Fruit fly (Drosophila melanogaster) ovary, adult (tissue): Measurements from ENCODE around the gene Patr-1.
A peak's percentile ranks its signal among the peaks of the same experiment; 100 is the strongest.

Experiments used
- CG17801 ChIP-seq: fragments of 200-800 bp; optimal IDR thresholded peaks from 2 replicates; lab custom pipeline; 2019; ENCODE audit warnings: missing biosample characterization, mild to moderate bottlenecking, missing genetic modification characterization, moderate library complexity; ENCODE audit not compliant: partially characterized antibody

Patr-1 gene

DNA sequence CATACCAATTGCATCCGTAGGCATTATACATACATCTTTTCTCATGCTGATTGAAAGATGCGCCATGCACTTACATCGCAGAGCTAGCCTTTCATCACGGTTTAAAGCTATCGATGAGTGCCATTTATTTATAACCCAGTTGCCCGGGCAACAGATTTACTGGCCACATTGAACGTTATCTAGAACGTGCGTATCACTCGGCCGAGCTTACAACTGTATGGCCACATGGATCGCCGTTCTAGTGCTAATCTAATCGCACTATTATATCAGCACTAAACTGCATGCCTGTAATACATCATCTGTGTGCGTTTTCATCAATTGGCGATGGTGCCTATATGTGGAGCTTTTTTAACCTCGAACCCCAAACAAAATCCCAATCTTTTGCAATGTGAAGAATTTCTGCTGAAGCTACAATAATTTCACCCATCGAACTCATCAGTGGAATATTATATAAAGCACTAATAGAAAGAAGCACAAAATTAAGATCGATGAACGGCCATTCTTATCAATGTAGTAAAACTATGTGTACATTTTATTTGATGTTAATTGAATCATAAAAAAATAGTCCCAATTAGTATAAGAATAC lies 17.5 kb downstream of the Patr-1 start:
- TF ChIP-seq CG17801 (GFP tag; lab: Kevin White, UChicago): no peak

DNA sequence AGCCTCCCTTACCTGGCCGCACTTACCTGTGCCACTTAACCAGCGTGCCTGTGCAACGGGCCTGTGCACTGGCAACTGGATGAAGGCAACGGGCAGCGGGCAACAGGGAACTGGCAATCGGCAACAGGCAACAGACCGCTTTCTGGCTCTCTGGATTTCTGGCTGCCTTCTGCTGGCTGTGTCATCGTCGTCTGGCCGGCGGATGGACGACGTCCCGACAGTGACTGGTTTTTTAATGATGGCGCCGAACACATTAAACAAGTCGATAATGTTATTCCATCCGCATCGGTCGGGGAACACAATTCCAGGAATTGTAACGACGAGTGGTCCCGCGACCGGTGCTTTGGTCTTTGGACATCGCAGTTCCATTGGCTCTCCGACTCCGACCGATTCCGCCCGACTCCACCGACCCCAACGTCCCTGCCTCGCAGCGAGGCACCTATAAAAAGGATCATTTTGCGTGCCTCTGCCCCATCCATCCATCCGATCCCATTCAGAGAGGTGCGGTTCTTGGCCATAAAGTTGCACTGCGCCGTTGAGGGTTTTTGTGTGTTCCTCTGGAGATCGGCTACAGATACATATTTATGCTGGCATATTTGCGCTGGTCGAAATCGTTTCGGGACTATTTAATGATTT lies 18.5 kb downstream of the Patr-1 start:
- TF ChIP-seq CG17801 (GFP tag; lab: Kevin White, UChicago): no peak

DNA sequence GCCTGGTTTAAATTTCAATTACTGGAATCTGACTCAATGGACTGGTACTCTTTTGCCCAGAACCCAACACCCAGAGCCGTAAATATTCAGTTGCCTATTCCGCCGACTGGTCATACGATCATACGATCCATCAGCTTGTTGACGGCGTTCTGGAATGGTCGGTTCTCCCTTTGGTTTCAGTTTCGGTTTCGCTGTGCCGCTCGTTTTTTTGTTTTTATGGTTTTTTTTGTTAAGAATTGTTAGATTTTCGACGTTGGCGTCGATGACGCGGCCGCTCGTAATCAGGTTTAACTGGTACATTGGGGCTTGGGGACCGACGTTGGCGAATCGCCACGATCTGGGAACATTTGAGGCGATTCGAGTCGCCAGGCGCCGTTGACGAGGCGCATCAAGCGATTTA lies 19.3 kb downstream of the Patr-1 start:
- TF ChIP-seq CG17801 (GFP tag; lab: Kevin White, UChicago): peak; percentile 0

DNA sequence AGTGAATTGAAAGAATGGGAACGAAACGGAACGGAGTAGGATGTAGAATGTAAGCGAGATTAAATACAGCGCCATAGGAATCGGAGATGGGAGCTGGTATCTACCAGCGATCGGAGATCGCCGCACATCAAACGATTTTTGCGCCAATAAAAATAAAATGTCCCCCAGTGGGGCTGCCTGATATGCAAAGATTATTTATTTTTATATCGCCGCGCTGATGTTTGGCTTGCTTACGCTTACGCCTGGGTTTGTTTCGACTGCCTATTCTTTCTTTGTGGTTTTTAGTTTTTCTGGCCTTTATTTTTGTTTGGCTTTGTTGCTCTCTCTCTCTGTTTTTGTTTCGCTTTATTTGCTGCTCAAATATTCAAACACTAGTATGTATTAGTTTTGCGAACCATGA lies 20.4 kb downstream of the Patr-1 start:
- TF ChIP-seq CG17801 (GFP tag; lab: Kevin White, UChicago): no peak

DNA sequence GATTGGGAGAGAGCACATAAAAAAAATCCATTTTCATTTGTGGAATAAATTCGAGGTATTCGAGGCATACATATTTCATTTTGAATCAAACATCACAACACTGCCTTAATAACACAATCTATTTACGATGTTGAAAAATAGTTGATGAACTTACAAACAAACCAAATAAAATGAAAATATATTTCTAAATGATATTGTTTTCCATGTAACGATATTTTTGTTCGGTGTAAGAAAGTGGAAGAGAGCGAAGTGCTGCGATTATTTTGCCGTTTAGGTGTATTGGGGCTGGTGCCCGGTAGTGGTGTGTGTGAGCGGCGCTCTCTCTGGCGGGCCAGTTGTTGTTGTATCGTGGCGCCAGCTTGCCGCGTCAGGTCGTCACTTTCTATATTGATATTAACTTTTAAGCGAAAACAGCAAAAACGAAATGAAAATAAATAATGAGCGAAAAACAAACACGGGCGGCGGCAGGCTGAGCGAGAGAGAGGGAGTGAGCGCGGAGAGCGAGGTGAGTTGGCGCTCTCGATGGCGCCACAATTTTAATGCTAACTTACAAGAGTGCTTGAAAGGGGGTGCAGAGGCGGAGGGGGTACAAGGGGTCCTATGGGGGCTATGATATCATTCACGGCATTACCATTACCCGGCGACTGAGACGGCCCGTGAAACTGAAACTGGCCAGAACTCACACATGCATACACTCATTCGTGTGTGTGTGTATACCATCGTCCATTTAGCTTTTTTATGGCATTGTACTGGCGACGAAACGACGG lies 21.8 kb downstream of the Patr-1 start:
- peak; percentile 85 for TF ChIP-seq CG17801 (GFP tag; lab: Kevin White, UChicago)

DNA sequence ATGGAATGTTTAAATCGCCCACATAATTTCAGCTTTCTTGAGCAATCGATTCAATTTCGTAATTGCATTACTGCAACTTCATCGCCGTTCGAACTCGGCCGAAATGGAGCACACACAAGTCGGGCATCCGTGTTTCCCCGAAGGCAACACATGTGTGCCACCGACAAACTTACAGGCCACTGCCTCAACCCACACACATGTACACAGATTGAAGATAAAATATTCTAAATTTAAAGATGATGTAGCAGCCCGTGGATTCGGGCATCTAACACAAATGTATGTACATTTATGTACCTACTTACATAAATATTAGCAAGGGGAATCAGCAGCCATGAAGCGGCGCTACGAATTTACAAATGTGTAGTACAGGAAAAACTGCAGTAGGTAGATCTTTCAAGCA lies 22.7 kb downstream of the Patr-1 start:
- no peak for TF ChIP-seq CG17801 (GFP tag; lab: Kevin White, UChicago)

DNA sequence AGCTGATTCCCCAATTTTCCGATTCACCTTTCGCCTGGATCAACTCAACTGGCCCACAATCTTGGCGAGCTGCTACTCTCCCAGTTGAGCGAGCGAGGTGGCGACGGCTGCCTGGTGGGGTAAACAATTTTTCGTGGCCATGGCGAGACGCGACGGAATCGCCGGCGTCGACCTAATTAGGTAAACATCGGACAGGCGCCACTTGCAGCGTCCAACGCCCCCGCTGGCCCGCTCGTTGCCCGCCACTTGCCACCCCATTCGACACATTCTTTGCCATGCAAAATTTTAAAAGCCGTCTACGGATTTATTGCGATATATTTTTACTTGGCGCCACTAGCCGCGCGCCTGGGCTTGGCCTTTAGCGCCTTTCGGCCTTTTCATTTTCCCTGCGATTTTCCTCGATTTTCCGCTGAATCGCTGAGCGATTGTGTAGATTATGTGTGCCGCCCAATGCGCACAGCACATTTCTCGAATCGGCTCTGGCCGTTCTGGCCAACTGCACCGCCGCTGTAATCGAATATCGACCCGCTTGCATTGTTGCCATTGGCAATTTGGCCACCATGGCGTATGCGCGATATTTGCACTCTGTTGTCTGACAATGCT lies 23.6 kb downstream of the Patr-1 start:
- no peak for TF ChIP-seq CG17801 (GFP tag; lab: Kevin White, UChicago)

DNA sequence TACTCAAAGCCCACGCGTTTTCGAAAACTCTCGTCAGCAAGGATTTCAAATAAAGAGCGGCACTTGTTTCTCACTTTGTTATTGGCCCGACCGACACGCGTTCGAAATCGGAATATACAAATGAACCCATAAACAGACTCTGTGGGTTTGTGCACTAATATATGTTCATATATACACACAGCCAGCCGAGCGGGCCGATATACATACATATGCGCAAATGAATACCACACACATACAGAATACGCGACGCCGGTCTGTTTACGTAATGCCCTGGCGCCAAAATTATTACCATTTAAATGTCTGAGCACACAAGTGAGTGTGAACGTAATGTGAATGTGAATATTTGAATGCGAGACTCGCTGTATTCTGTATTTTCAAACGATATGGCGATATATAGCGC lies 24.4 kb downstream of the Patr-1 start:
- no peak for TF ChIP-seq CG17801 (GFP tag; lab: Kevin White, UChicago)

DNA sequence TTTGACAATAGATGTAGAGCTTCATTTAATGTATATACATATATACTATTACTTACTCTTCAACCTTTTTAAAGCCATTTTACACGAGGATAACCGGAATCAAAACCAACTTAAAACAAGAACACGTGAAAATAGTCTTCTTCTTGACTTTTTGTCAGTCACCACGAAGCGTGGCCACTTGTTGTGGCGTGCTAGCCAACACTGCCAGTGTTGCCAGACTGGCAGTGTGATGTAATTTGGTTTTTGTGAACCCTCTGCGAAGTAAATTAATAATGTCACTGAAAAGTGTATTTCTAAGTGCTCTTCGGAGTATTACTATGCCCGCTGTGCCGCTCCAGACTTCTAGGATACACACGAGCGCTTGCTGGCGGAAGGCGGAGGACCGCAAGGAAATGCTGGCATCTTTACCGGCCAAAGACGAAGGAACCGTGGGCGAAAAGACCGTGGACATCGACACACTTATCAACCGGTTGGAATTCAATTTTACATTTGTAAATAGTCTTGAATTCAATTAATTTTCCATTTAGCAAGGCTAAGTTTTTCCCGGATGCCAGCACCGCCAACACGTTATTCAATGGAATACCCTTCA lies 29.3 kb downstream of the Patr-1 start, which contains the start of the genes Ns1 and mRpS11:
Gene Ns1 (minus strand): TSS at position 150 of the 589 bp plus-strand sequence.
Gene mRpS11 (plus strand): TSS at position 207 of the 589 bp plus-strand sequence.
- no peak for TF ChIP-seq CG17801 (GFP tag; lab: Kevin White, UChicago)

DNA sequence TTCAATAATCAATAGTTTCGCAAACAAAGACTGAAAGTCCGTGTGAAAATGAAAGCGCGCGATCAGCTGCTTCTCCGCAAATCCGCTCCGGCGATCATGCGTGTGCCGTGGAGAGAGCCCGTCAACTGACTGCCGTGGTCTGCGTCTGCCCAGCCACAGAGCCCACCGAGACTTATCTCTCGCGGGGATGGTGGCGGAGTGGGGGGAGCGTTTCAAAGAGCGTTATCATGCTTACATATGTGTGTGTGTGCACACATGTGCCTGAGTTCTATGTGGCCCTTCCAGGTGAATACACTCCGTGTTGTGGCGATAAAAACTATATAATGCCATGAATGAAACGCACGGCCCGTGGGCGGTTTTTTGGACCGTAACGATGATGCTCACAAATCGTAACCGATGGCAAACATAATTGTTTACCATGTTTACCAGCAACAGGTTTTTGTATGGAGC lies 34.6 kb downstream of the Patr-1 start:
- TF ChIP-seq CG17801 (GFP tag; lab: Kevin White, UChicago): no peak

DNA sequence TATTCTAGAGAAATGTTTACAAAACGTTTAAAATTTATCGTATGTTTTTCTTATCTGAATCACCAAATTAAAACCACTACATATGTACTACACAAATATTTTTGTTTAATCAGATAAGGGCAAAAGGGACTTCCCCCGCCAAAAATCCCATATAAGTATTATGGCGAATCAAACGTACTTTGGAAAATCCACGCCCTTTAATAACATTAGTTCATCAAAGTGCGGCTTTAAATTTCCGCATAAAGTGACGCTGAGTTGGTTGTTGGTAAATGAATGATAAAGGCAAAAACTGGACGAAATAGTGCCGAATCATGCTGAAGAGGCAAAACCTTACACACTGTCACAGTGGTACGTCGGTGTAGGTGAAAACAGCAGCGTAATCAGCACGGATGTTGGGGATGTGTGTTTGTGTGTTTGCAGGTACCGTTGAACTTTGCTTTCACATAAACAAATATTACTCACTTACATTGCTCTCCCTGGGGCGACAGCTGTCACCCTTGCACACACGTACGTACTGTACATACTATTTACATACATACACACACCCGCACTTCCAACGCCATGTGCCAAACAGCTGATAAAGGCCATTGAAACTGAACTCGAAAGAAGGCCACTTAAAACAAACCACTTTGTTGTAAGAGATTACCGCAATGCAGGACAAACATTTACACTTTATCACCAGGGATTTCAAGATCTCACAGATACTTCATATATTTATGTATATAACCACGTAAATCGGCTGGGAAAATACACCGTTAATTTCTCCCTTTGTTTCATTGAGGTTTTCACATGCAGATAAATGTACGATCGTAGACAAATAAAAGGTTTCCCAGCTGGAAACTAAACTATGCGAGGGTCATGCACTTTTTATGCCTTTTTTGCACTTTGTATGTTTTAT lies 35.8 kb downstream of the Patr-1 start:
- TF ChIP-seq CG17801 (GFP tag; lab: Kevin White, UChicago): no peak

DNA sequence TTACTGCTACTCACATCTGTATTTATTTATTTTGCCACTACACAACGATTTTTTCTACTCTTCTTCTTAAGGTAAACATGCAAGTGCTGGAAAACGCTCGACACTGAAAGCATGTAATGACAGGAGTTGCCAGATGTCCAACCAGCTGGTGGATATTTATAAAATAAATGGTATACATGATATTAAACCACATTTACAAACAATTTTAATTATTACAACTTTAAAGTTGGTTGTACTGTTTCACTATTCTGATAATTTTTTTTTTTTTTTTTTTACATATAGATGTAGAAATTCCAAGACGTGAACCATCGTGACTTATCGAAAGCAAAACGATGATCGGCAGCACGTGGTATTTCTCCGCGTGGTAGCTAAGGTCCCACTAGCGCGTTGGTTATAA lies 36.5 kb downstream of the Patr-1 start, which contains the start of the genes Keap1 and kuk:
Gene Keap1 (minus strand): TSS at position 87 of the 397 bp plus-strand sequence.
Gene kuk (plus strand): TSS at position 386 of the 397 bp plus-strand sequence.
- TF ChIP-seq CG17801 (GFP tag; lab: Kevin White, UChicago): peak; percentile 52

DNA sequence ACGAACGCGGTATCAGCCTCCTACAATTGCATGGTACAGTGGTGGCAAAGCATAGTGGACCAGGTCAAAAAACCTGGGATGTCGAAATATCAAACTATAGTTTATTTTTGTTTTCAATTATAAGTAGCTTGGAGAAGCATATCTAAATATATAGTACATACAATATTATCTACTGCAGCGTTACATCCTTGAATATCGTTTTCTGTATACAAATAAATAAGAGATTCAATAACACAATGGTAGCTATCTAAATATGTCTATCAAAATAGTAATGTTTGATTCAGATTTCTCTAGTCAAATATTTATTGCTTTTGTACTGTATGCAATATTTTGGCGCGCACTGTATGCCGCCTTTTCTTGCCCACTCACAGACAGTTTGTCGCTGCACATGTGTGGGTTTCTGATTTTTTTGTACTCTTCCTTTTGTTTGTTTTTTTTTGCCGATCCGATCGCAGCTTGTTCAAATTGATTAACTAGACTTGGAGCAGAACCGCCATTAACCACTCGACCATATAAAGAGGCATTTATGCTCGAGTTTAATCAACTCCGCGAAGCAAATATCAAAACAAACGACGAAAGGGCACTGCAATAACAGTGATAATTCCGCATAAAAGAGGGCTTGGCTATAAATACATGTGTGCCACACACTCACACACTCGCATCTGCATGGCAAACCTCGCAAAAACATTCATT lies 37.4 kb downstream of the Patr-1 start:
- TF ChIP-seq CG17801 (GFP tag; lab: Kevin White, UChicago): peak; percentile 88
